Worm (Caenorhabditis elegans) whole organism, L1 larva: ENCODE data around the gene mfsd-12.
A peak's percentile ranks its signal among the peaks of the same experiment; 100 is the strongest.

Source experiments
- C34B4.2 ChIP-seq: sonication (generic microtip); optimal IDR thresholded peaks from 2 replicates; lab custom pipeline; 2017; ENCODE audit warnings: mild to moderate bottlenecking, missing genetic modification characterization, missing compliant biosample characterization
- Y116A8C.19 ChIP-seq: sonication (generic microtip); optimal IDR thresholded peaks from 2 replicates; lab custom pipeline; 2016; ENCODE audit warnings: missing compliant biosample characterization, missing genetic modification characterization, borderline replicate concordance
- aha-1 ChIP-seq: fragments of 150-350 bp; optimal IDR thresholded peaks from 2 replicates; lab custom pipeline; 2014; ENCODE audit warnings: missing biosample characterization, missing genetic modification characterization
- aly-2 ChIP-seq: fragments of 150-350 bp; optimal IDR thresholded peaks from 2 replicates; lab custom pipeline; 2014; ENCODE audit warnings: missing biosample characterization, missing genetic modification characterization
- ama-1 ChIP-seq: fragments of 150-350 bp; optimal IDR thresholded peaks from 2 replicates; lab custom pipeline; 2014
- blmp-1 ChIP-seq: fragments of 150-350 bp; optimal IDR thresholded peaks from 2 replicates; lab custom pipeline; 2014; ENCODE audit warnings: missing biosample characterization, missing genetic modification characterization
- ceh-63 ChIP-seq: fragments of 200-800 bp; sonication (Bioruptor generic); optimal IDR thresholded peaks from 2 replicates; lab custom pipeline; 2018; ENCODE audit warnings: mild to moderate bottlenecking, missing genetic modification characterization, missing compliant biosample characterization
- ceh-8 ChIP-seq: fragments of 200-800 bp; sonication (Bioruptor generic); optimal IDR thresholded peaks from 2 replicates; lab custom pipeline; 2018; ENCODE audit warnings: mild to moderate bottlenecking, missing genetic modification characterization, moderate library complexity, missing compliant biosample characterization
- ceh-82 ChIP-seq, 3 experiments: fragments of 150-350 bp in 1 of 3; sonication (generic microtip) in 2 of 3; optimal IDR thresholded peaks; 2 replicates each; lab custom pipeline; 2014 to 2017; ENCODE audit warnings: missing biosample characterization in 3 of 3, missing genetic modification characterization in 3 of 3
- ceh-88 ChIP-seq: fragments of 200-800 bp; sonication (Bioruptor generic); IDR thresholded peaks from 2 replicates; pipeline ENCODE4 v1.3.6; 2022; ENCODE audit warnings: missing genetic modification characterization, missing compliant biosample characterization
- ceh-90 ChIP-seq: sonication (generic microtip); optimal IDR thresholded peaks from 2 replicates; lab custom pipeline; 2016; ENCODE audit warnings: missing genetic modification characterization, missing compliant biosample characterization
- ces-1 ChIP-seq: fragments of 150-350 bp; optimal IDR thresholded peaks from 2 replicates; lab custom pipeline; 2014; ENCODE audit warnings: missing biosample characterization, missing genetic modification reagents, missing genetic modification characterization
- dpl-1 ChIP-seq, 3 experiments: fragments of 150-350 bp in 2 of 3; sonication (generic microtip) in 1 of 3; optimal IDR thresholded peaks; 2 replicates each; lab custom pipeline; 2014 to 2017; ENCODE audit warnings: missing biosample characterization in 3 of 3, missing genetic modification characterization in 3 of 3, missing genetic modification reagents in 3 of 3
- efl-1 ChIP-seq, 4 experiments: fragments of 150-350 bp; optimal IDR thresholded peaks in 3 of 4; peaks in 1 of 4; 1 replicate in 1 of 4; 2 replicates in 3 of 4; lab custom pipeline; 2014; ENCODE audit warnings: missing biosample characterization in 2 of 4, missing genetic modification characterization in 2 of 4, missing genetic modification reagents in 2 of 4
- ets-5 ChIP-seq: fragments of 200-800 bp; sonication (Bioruptor generic); IDR thresholded peaks from 2 replicates; pipeline ENCODE4 v1.3.6; 2022; ENCODE audit warnings: missing genetic modification characterization, missing compliant biosample characterization
- fkh-4 ChIP-seq: sonication (generic microtip); optimal IDR thresholded peaks from 2 replicates; lab custom pipeline; 2016; ENCODE audit warnings: missing compliant biosample characterization, missing genetic modification characterization, borderline replicate concordance
- fos-1 ChIP-seq: fragments of 150-350 bp; optimal IDR thresholded peaks from 2 replicates; lab custom pipeline; 2014; ENCODE audit warnings: missing biosample characterization, missing genetic modification characterization
- grh-1 ChIP-seq: fragments of 200-800 bp; sonication (Bioruptor generic); IDR thresholded peaks from 2 replicates; pipeline ENCODE4 v1.3.6; 2022; ENCODE audit warnings: missing genetic modification reagents, missing genetic modification characterization, missing compliant biosample characterization
- hlh-17 ChIP-seq: fragments of 200-800 bp; sonication (Bioruptor generic); optimal IDR thresholded peaks from 2 replicates; lab custom pipeline; 2018; ENCODE audit warnings: missing genetic modification characterization, mild to moderate bottlenecking, missing compliant biosample characterization, moderate library complexity, borderline replicate concordance
- hlh-4 ChIP-seq: sonication (generic microtip); optimal IDR thresholded peaks from 2 replicates; lab custom pipeline; 2016; ENCODE audit warnings: mild to moderate bottlenecking, missing genetic modification characterization, missing compliant biosample characterization
- hpl-2 ChIP-seq: fragments of 150-350 bp; optimal IDR thresholded peaks from 2 replicates; lab custom pipeline; 2014; ENCODE audit warnings: missing biosample characterization, missing genetic modification reagents, missing genetic modification characterization
- isw-1 ChIP-seq: fragments of 200-800 bp; sonication (Bioruptor generic); IDR thresholded peaks from 2 replicates; pipeline ENCODE4 v1.3.6; 2022; ENCODE audit warnings: missing genetic modification characterization, missing compliant biosample characterization
- jun-1 ChIP-seq: fragments of 150-350 bp; optimal IDR thresholded peaks from 2 replicates; lab custom pipeline; 2014; ENCODE audit warnings: missing biosample characterization, missing genetic modification reagents, missing genetic modification characterization
- lin-13 ChIP-seq: fragments of 150-350 bp; optimal IDR thresholded peaks from 2 replicates; lab custom pipeline; 2014; ENCODE audit warnings: missing biosample characterization, missing genetic modification reagents, missing genetic modification characterization
- lin-14 ChIP-seq: fragments of 200-800 bp; sonication (Bioruptor generic); optimal IDR thresholded peaks from 2 replicates; lab custom pipeline; 2018; ENCODE audit warnings: mild to moderate bottlenecking, missing genetic modification characterization, moderate library complexity, missing compliant biosample characterization
- lin-15B ChIP-seq: fragments of 150-350 bp; sonication (generic microtip); optimal IDR thresholded peaks from 3 replicates; lab custom pipeline; 2014; ENCODE audit warnings: missing biosample characterization, missing genetic modification characterization
- lin-35 ChIP-seq, 2 experiments: fragments of 150-350 bp; optimal IDR thresholded peaks; 2 replicates each; lab custom pipeline; 2014; ENCODE audit warnings: missing biosample characterization in 2 of 2, missing genetic modification characterization in 2 of 2, missing genetic modification reagents in 2 of 2
- lin-39 ChIP-seq: fragments of 150-350 bp; optimal IDR thresholded peaks from 2 replicates; lab custom pipeline; 2014; ENCODE audit warnings: missing biosample characterization, missing genetic modification reagents, missing genetic modification characterization
- lir-3 ChIP-seq: sonication (generic microtip); optimal IDR thresholded peaks from 2 replicates; lab custom pipeline; 2016; ENCODE audit warnings: mild to moderate bottlenecking, missing genetic modification characterization, moderate library complexity, missing compliant biosample characterization; ENCODE audit not compliant: poor library complexity
- mab-9 ChIP-seq: fragments of 200-800 bp; sonication (Bioruptor generic); IDR thresholded peaks from 2 replicates; pipeline ENCODE4 v1.3.6; 2022; ENCODE audit warnings: missing genetic modification reagents, missing genetic modification characterization, missing compliant biosample characterization
- mdl-1 ChIP-seq, 2 experiments: fragments of 150-350 bp; optimal IDR thresholded peaks; 2 replicates each; lab custom pipeline; 2014 to 2017; ENCODE audit warnings: missing biosample characterization in 2 of 2, missing genetic modification characterization in 2 of 2, inconsistent platforms in 1 of 2
- mef-2 ChIP-seq: fragments of 150-350 bp; optimal IDR thresholded peaks from 2 replicates; lab custom pipeline; 2014; ENCODE audit warnings: missing biosample characterization, missing genetic modification characterization
- nhr-11 ChIP-seq: fragments of 150-350 bp; optimal IDR thresholded peaks from 2 replicates; lab custom pipeline; 2014; ENCODE audit warnings: missing biosample characterization, missing genetic modification characterization
- nhr-19 ChIP-seq: fragments of 200-800 bp; sonication (Bioruptor generic); conservative IDR thresholded peaks from 2 replicates; pipeline ENCODE4 v1.3.6; 2022; ENCODE audit warnings: missing genetic modification characterization, missing compliant biosample characterization
- nhr-20 ChIP-seq: sonication (generic microtip); optimal IDR thresholded peaks from 2 replicates; lab custom pipeline; 2016; ENCODE audit warnings: mild to moderate bottlenecking, missing genetic modification characterization, missing compliant biosample characterization
- nhr-28 ChIP-seq: fragments of 150-350 bp; optimal IDR thresholded peaks from 2 replicates; lab custom pipeline; 2014; ENCODE audit warnings: missing biosample characterization, missing genetic modification characterization
- nhr-47 ChIP-seq: sonication (generic microtip); optimal IDR thresholded peaks from 2 replicates; lab custom pipeline; 2016; ENCODE audit warnings: mild to moderate bottlenecking, missing genetic modification characterization, moderate library complexity, missing compliant biosample characterization
- nhr-76 ChIP-seq: sonication (generic microtip); optimal IDR thresholded peaks from 2 replicates; lab custom pipeline; 2017; ENCODE audit warnings: missing biosample characterization, missing genetic modification characterization
- nhr-77 ChIP-seq: fragments of 150-350 bp; optimal IDR thresholded peaks from 2 replicates; lab custom pipeline; 2014; ENCODE audit warnings: missing biosample characterization, missing genetic modification characterization
- nhr-84 ChIP-seq: sonication (generic microtip); optimal IDR thresholded peaks from 2 replicates; lab custom pipeline; 2017; ENCODE audit warnings: missing biosample characterization, missing genetic modification characterization
- nhr-85 ChIP-seq: sonication (generic microtip); peaks from one replicate; lab custom pipeline; 2016; ENCODE audit warnings: missing genetic modification characterization, inconsistent platforms, missing compliant biosample characterization
- nhr-90 ChIP-seq: sonication (generic microtip); optimal IDR thresholded peaks from 2 replicates; lab custom pipeline; 2016; ENCODE audit warnings: mild to moderate bottlenecking, missing genetic modification characterization, missing compliant biosample characterization; ENCODE audit not compliant: poor library complexity
- pag-3 ChIP-seq: sonication (generic microtip); optimal IDR thresholded peaks from 2 replicates; lab custom pipeline; 2017; ENCODE audit warnings: missing genetic modification characterization, mild to moderate bottlenecking, missing compliant biosample characterization, antibody characterized with exemption, borderline replicate concordance; ENCODE audit not compliant: insufficient read depth
- pax-3 ChIP-seq: fragments of 200-800 bp; sonication (Bioruptor generic); optimal IDR thresholded peaks from 2 replicates; lab custom pipeline; 2018; ENCODE audit warnings: mild to moderate bottlenecking, missing genetic modification characterization, moderate library complexity, missing compliant biosample characterization
- snpc-4 ChIP-seq: fragments of 150-350 bp; optimal IDR thresholded peaks from 2 replicates; lab custom pipeline; 2014; ENCODE audit warnings: missing biosample characterization, missing genetic modification characterization
- sptf-1 ChIP-seq: fragments of 150-350 bp; optimal IDR thresholded peaks from 2 replicates; lab custom pipeline; 2014; ENCODE audit warnings: missing biosample characterization, missing genetic modification characterization
- sup-37 ChIP-seq: fragments of 200-800 bp; sonication (Bioruptor generic); optimal IDR thresholded peaks from 2 replicates; lab custom pipeline; 2018; ENCODE audit warnings: mild to moderate bottlenecking, missing genetic modification characterization, missing compliant biosample characterization
- tlp-1 ChIP-seq: fragments of 150-350 bp; optimal IDR thresholded peaks from 2 replicates; lab custom pipeline; 2014; ENCODE audit warnings: missing biosample characterization, missing genetic modification characterization
- unc-130 ChIP-seq: fragments of 150-350 bp; optimal IDR thresholded peaks from 2 replicates; lab custom pipeline; 2017; ENCODE audit warnings: missing biosample characterization, missing genetic modification characterization, inconsistent platforms
- unc-86 ChIP-seq: sonication (generic microtip); optimal IDR thresholded peaks from 2 replicates; lab custom pipeline; 2016; ENCODE audit warnings: missing genetic modification characterization, missing compliant biosample characterization
- vab-15 ChIP-seq: sonication (generic microtip); optimal IDR thresholded peaks from 2 replicates; lab custom pipeline; 2017; ENCODE audit warnings: missing genotype, mild to moderate bottlenecking, missing genetic modification characterization, missing compliant biosample characterization
- zag-1 ChIP-seq: fragments of 150-350 bp; optimal IDR thresholded peaks from 2 replicates; lab custom pipeline; 2014; ENCODE audit warnings: missing biosample characterization, missing genetic modification characterization
- ztf-4 ChIP-seq: fragments of 150-350 bp; optimal IDR thresholded peaks from 2 replicates; lab custom pipeline; 2014; ENCODE audit warnings: missing biosample characterization, missing genetic modification characterization

The mfsd-12 gene

DNA sequence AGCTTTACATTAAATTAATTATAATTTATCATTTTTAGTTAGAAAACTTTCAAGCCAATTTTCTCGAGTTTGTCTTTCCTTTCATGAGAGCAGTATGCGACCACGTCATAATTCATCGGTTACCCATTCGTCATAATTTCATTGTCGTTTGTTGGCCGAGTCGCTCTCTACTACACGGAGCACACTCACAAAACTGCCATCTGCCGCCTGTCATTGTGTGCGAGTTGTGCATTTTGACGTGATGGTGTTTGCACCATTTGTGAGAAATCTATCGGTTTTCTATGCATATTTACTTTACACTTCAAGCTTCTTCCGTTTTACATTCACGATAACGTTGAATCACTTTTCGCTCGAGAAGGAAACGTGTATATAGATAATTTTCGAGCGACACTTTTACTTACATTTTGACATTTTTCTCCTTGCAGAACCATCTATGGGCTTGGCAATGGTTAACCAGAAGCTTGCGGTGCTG is 38.9 kb downstream of the mfsd-12 start, which contains the start of gene dhhc-10 (continued):
- TF ChIP-seq lin-15B (tag; lab: Kevin White, UChicago) (no peak), ceh-90 (tag; lab: Kevin White, UChicago) (no peak), hpl-2 (GFP tag; lab: Kevin White, UChicago) (no peak), nhr-90 (tag; lab: Kevin White, UChicago) (no peak), ets-5 (no peak), sup-37 (no peak), jun-1 (peak; percentile 52), unc-86 (tag; lab: Kevin White, UChicago) (peak; percentile 44), Y116A8C.19 (tag; lab: Kevin White, UChicago) (no peak), lin-14 (GFP tag; lab: Kevin White, UChicago) (peak; percentile 77), fkh-4 (tag; lab: Kevin White, UChicago) (no peak), pax-3 (no peak), isw-1 (no peak), C34B4.2 (tag; lab: Kevin White, UChicago) (no peak), lin-13 (GFP tag; lab: Kevin White, UChicago) (no peak), tlp-1 (tag; lab: Kevin White, UChicago) (no peak), pag-3 (tag; lab: Kevin White, UChicago) (no peak), hlh-17 (GFP tag; lab: Kevin White, UChicago) (no peak), nhr-28 (tag; lab: Kevin White, UChicago) (no peak), ceh-88 (no peak), unc-130 (tag; lab: Kevin White, UChicago) (peak; percentile 22), mdl-1 (tag; optimal IDR thresholded peaks at IDR 0.05; lab: Kevin White, UChicago) (peak in 1 of 2 experiments; percentile 34), efl-1 (optimal IDR thresholded peaks at IDR 0.05; lab: Kevin White, UChicago) (peak; percentile 28), efl-1 (GFP tag; optimal IDR thresholded peaks at IDR 0.05 in 1 of 2; lab: Kevin White, UChicago) (peak; percentile 19 to 83), sptf-1 (tag; lab: Kevin White, UChicago) (no peak), lin-39 (tag; lab: Kevin White, UChicago) (no peak), ama-1 (lab: Kevin White, UChicago) (no peak), aha-1 (tag; lab: Kevin White, UChicago) (no peak), lir-3 (tag; lab: Kevin White, UChicago) (no peak), nhr-77 (peak; percentile 7), fos-1 (tag; lab: Kevin White, UChicago) (no peak), grh-1 (GFP tag; lab: Robert Waterston, UW) (no peak), zag-1 (tag; lab: Kevin White, UChicago) (no peak), nhr-11 (tag; lab: Kevin White, UChicago) (no peak), dpl-1 (GFP tag; optimal IDR thresholded peaks at IDR 0.05; lab: Kevin White, UChicago) (peak in 2 of 3 experiments; percentile 27 to 28), snpc-4 (no peak), nhr-85 (tag; lab: Kevin White, UChicago) (no peak), ces-1 (GFP tag; lab: Kevin White, UChicago) (no peak), nhr-76 (tag; lab: Kevin White, UChicago) (no peak), ceh-63 (GFP tag; lab: Kevin White, UChicago) (no peak), ceh-8 (GFP tag; lab: Kevin White, UChicago) (peak; percentile 31), hlh-4 (tag; lab: Kevin White, UChicago) (no peak), aly-2 (tag; lab: Kevin White, UChicago) (no peak), ztf-4 (tag; lab: Kevin White, UChicago) (no peak), nhr-47 (tag; lab: Kevin White, UChicago) (peak; percentile 53), nhr-84 (tag; lab: Kevin White, UChicago) (no peak), lin-35 (GFP tag; optimal IDR thresholded peaks at IDR 0.05; lab: Kevin White, UChicago) (peak; percentile 21 to 60), vab-15 (tag; lab: Kevin White, UChicago) (no peak), nhr-20 (tag; lab: Kevin White, UChicago) (peak; percentile 53), nhr-19 (GFP tag; lab: Robert Waterston, UW) (0 out of 2 replicates have a peak, but pooled peaks have one; percentile 20), mab-9 (GFP tag; lab: Robert Waterston, UW) (no peak), blmp-1 (peak; percentile 6), ceh-82 (tag; optimal IDR thresholded peaks at IDR 0.05; lab: Kevin White, UChicago) (peak in 1 of 3 experiments; percentile 40), mef-2 (tag; lab: Kevin White, UChicago) (no peak)
